Fruit fly (Drosophila melanogaster) Kc167 (cell line): Measurements from ENCODE around the gene ham.

Experiments
- Myc ChIP-seq: fragments of >200 bp; optimal IDR thresholded peaks from 2 replicates; lab custom pipeline; 2017; ENCODE audit warnings: missing external identifiers
- Sin3A ChIP-seq: fragments of >200 bp; optimal IDR thresholded peaks from 2 replicates; lab custom pipeline; 2018; ENCODE audit warnings: missing external identifiers
- h ChIP-seq: fragments of >200 bp; optimal IDR thresholded peaks from 3 replicates; lab custom pipeline; 2018; ENCODE audit warnings: missing external identifiers
- insv ChIP-seq: fragments of >200 bp; optimal IDR thresholded peaks from 3 replicates; lab custom pipeline; 2018; ENCODE audit warnings: missing external identifiers
- psq ChIP-seq: fragments of >200 bp; optimal IDR thresholded peaks from 2 replicates; lab custom pipeline; 2017; ENCODE audit warnings: missing external identifiers
- ttk ChIP-seq: sonication (Bioruptor generic); optimal IDR thresholded peaks from 2 replicates; lab custom pipeline; 2017; ENCODE audit warnings: missing external identifiers

DNA sequence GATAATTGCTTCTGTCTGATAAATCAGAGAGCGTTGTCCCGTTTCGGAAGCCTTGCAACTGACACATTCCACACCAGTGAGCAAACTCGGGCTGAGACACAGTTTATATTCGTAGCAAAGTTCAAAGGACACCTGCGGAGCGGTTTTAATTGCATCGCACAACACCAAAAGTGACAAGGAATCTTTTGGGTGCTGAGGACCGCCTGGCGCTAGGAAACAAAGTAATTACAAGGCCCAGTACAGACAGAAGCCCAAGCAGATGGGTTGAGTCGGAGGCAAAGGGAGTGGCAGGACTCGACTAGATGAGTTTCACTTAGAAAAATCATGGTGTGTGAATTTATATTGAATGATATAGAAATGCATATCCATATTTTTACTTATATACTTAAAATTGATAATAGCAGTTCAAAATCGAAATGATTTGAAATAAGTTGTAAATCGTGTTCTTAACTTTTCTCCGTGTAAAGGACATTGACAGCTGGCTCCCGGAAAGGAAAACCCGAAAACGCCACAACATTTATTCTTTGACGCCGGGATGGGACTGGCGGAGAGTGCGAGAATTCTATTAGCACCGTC lies 16.1 kb upstream of the ham start:
- TF ChIP-seq Sin3A (lab: Kevin White, UChicago) = no peak
- TF ChIP-seq psq (lab: Kevin White, UChicago) = no peak
- no peak for TF ChIP-seq ttk (lab: Kevin White, UChicago)
- TF ChIP-seq insv (lab: Kevin White, UChicago) = no peak
- TF ChIP-seq h (lab: Kevin White, UChicago) = no peak
- no peak for TF ChIP-seq Myc (lab: Kevin White, UChicago)
